Worm (Caenorhabditis elegans) whole organism, late embryonic: Measurements from ENCODE around the gene col-183.

Experiments
- F13H6.1 ChIP-seq: sonication (generic microtip); optimal IDR thresholded peaks from 2 replicates; lab custom pipeline; 2016; ENCODE audit warnings: missing genetic modification characterization, missing compliant biosample characterization
- T23F11.4 ChIP-seq: fragments of 200-800 bp; sonication (Bioruptor generic); optimal IDR thresholded peaks from 2 replicates; lab custom pipeline; 2018; ENCODE audit warnings: mild to moderate bottlenecking, missing genetic modification characterization, missing compliant biosample characterization
- ama-1 ChIP-seq: fragments of 150-350 bp; optimal IDR thresholded peaks from 2 replicates; lab custom pipeline; 2014
- ceh-14 ChIP-seq: sonication (generic microtip); optimal IDR thresholded peaks from 2 replicates; lab custom pipeline; 2016; ENCODE audit warnings: missing genotype, missing genetic modification characterization, missing compliant biosample characterization
- che-1 ChIP-seq: sonication (generic microtip); optimal IDR thresholded peaks from 2 replicates; lab custom pipeline; 2016; ENCODE audit warnings: mild to moderate bottlenecking, missing genetic modification characterization, missing compliant biosample characterization
- elt-2 ChIP-seq: sonication (generic microtip); optimal IDR thresholded peaks from 2 replicates; lab custom pipeline; 2016; ENCODE audit warnings: missing genetic modification reagents, missing genetic modification characterization, missing compliant biosample characterization
- gmeb-2 ChIP-seq: sonication (generic microtip); optimal IDR thresholded peaks from 2 replicates; lab custom pipeline; 2016; ENCODE audit warnings: missing genetic modification characterization, inconsistent platforms, missing compliant biosample characterization
- lin-11 ChIP-seq: fragments of 200-800 bp; sonication (Bioruptor generic); optimal IDR thresholded peaks from 2 replicates; lab custom pipeline; 2018; ENCODE audit warnings: mild to moderate bottlenecking, missing genetic modification characterization, missing compliant biosample characterization
- pax-1 ChIP-seq: fragments of 150-350 bp; optimal IDR thresholded peaks from 2 replicates; lab custom pipeline; 2014; ENCODE audit warnings: missing biosample characterization, missing genetic modification characterization
- pha-4 ChIP-seq: fragments of 150-350 bp; optimal IDR thresholded peaks from 2 replicates; lab custom pipeline; 2018; ENCODE audit warnings: missing biosample characterization, missing genetic modification reagents, missing genetic modification characterization
- rnt-1 ChIP-seq: sonication (generic microtip); optimal IDR thresholded peaks from 2 replicates; lab custom pipeline; 2016; ENCODE audit warnings: missing genetic modification characterization, missing compliant biosample characterization
- tbx-2 ChIP-seq: sonication (generic microtip); optimal IDR thresholded peaks from 2 replicates; lab custom pipeline; 2016; ENCODE audit warnings: missing genetic modification characterization, missing compliant biosample characterization

DNA sequence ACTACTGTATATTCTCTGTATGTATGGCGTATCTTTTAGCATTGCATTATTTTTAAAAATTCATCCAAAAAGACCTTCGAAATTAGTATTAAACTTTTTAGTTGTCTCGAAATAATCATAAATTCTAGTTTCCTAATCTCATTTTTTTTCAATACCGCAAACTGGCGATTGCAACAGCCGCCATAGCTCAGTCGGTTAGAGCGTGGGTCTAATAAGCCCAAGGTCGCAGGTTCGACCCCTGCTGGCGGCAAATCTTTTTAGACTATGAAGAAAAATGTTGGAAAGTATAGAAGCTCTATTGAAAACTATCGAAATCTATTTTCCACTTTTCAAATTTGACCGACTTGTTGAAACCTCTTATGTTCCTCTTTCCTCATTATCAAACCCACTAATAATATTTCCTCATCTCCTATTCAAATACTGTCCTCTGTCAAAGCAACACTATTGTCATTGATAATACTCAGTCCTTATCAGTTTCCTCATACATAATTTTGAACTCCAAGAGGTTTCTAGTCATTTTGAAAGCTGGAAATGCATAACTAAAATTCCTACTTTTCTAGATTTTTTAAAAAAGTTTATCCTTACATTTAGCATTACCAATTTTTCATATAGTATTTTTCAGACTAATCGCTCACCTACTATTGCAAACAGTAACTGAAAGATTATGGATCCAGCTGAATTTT is 31.6 kb downstream of the col-183 start, which contains the start of gene jmjd-3.3:
- TF ChIP-seq tbx-2 (tag; lab: Kevin White, UChicago) (no peak), pha-4 (no peak), rnt-1 (tag; lab: Kevin White, UChicago) (no peak), elt-2 (no peak), ceh-14 (tag; lab: Kevin White, UChicago) (no peak), T23F11.4 (GFP tag; lab: Kevin White, UChicago) (no peak), ama-1 (no peak), pax-1 (tag; lab: Kevin White, UChicago) (no peak), gmeb-2 (tag; lab: Kevin White, UChicago) (no peak), lin-11 (no peak), F13H6.1 (tag; lab: Kevin White, UChicago) (no peak), che-1 (tag; lab: Kevin White, UChicago) (no peak)
